Worm (Caenorhabditis elegans) whole organism, L4/young adult: ENCODE results near the gene F59B2.13.

Experiments
- W03F9.2 ChIP-seq: fragments of 150-350 bp; optimal IDR thresholded peaks from 2 replicates; lab custom pipeline; 2014; ENCODE audit warnings: missing biosample characterization, missing genetic modification characterization
- dao-5 ChIP-seq: sonication (generic microtip); optimal IDR thresholded peaks from 2 replicates; lab custom pipeline; 2016; ENCODE audit warnings: missing genotype, missing genetic modification characterization, moderate library complexity, missing compliant biosample characterization
- him-1 ChIP-seq: sonication (generic microtip); optimal IDR thresholded peaks from 2 replicates; lab custom pipeline; 2016; ENCODE audit warnings: missing genotype, missing genetic modification reagents, missing genetic modification characterization, missing compliant biosample characterization

DNA sequence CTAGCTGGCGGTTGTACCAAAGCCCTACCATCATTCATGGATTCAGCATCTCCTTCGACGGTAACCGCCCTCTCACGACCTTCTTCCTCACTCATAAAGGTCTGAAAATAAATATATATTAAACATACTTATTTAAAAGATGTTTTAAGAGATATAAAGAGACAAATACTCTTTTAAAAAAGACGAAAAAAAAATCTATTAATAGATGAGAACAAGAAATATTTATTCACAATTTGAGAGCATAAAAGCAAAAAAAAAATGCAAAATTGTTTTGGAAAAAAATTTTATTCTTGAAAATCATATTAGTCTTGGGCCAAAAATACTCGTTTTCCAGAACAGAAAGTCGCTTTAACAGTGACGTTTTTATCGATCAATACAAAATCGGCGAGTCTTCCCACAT lies 30.2 kb downstream of the F59B2.13 start, which contains the start of gene skat-1:
- no peak for TF ChIP-seq dao-5 (tag; lab: Kevin White, UChicago)
- no peak for TF ChIP-seq him-1 (tag; lab: Kevin White, UChicago)
- no peak for TF ChIP-seq W03F9.2 (tag; lab: Kevin White, UChicago)
